Fruit fly (Drosophila melanogaster): ENCODE results near the gene fon.
A peak's percentile ranks its signal among the peaks of the same experiment; 100 is the strongest.

fon gene

dm6 chr2L:19434260-19434659 lies 48.3 kb upstream of the fon start (continued):
- TF ChIP-seq pho (GFP tag; optimal IDR thresholded peaks at IDR 0.05) (no peak), CG7357 (GFP tag; IDR thresholded peaks at IDR 0.05) (no peak), CG1647 (GFP tag; optimal IDR thresholded peaks at IDR 0.05) (no peak), Doc2 (GFP tag; IDR thresholded peaks at IDR 0.05) (no peak), Taf1 (GFP tag; IDR thresholded peaks at IDR 0.05) (no peak), CG12071 (GFP tag; optimal IDR thresholded peaks at IDR 0.05) (peak; percentile 73), slou (GFP tag; optimal IDR thresholded peaks at IDR 0.05) (no peak), Neu2 (GFP tag; optimal IDR thresholded peaks at IDR 0.05; ENCODE audit: borderline replicate concordance) (no peak), zen (tag; optimal IDR thresholded peaks at IDR 0.05) (peak; percentile 1), ac (GFP tag; optimal IDR thresholded peaks at IDR 0.05) (peak; percentile 83), CG18011 (GFP tag; optimal IDR thresholded peaks at IDR 0.05) (no peak), CG7271 (tag; optimal IDR thresholded peaks at IDR 0.05) (no peak), nom (GFP tag; optimal IDR thresholded peaks at IDR 0.05) (no peak), CG11085 (GFP tag; IDR thresholded peaks at IDR 0.05) (no peak), fd102C (GFP tag; optimal IDR thresholded peaks at IDR 0.05) (peak; percentile 79), Ssrp (tag; optimal IDR thresholded peaks at IDR 0.05) (no peak), schlank (tag; optimal IDR thresholded peaks at IDR 0.05) (no peak), Hand (GFP tag; optimal IDR thresholded peaks at IDR 0.05) (no peak), lov (optimal IDR thresholded peaks at IDR 0.05) (no peak), lov (GFP tag; IDR thresholded peaks at IDR 0.05) (no peak), CG13894 (tag; optimal IDR thresholded peaks at IDR 0.05) (no peak), CHES-1-like (GFP tag; optimal IDR thresholded peaks at IDR 0.05) (no peak), H15 (GFP tag; IDR thresholded peaks at IDR 0.05) (no peak), D (optimal IDR thresholded peaks at IDR 0.05) (no peak), D (GFP tag; optimal IDR thresholded peaks at IDR 0.05) (peak; percentile 64), scrt (GFP tag; optimal IDR thresholded peaks at IDR 0.05) (peak; percentile 43), CG5180 (GFP tag; optimal IDR thresholded peaks at IDR 0.05) (peak; percentile 24), ara (GFP tag; IDR thresholded peaks at IDR 0.05) (peak; percentile 65; the same call in 1 of the 2 replicates), bsh (GFP tag; optimal IDR thresholded peaks at IDR 0.05) (peak in 1 of 2 experiments; percentile 61), Spps (tag; optimal IDR thresholded peaks at IDR 0.05) (peak; percentile 70), z (GFP tag; IDR thresholded peaks at IDR 0.05) (no peak), CG7745 (tag; optimal IDR thresholded peaks at IDR 0.05) (peak; percentile 58), Asciz (GFP tag; optimal IDR thresholded peaks at IDR 0.05) (peak; percentile 88), vnd (GFP tag; IDR thresholded peaks at IDR 0.05; ENCODE audit: partially characterized antibody) (no peak), CG13296 (GFP tag; optimal IDR thresholded peaks at IDR 0.05) (peak; percentile 78), Six4 (GFP tag; optimal IDR thresholded peaks at IDR 0.05) (no peak), Vsx1 (GFP tag; optimal IDR thresholded peaks at IDR 0.05) (peak; percentile 87), CG15601 (tag; optimal IDR thresholded peaks at IDR 0.05) (peak; percentile 66), Ets65A (GFP tag) (no peak), mam (GFP tag; optimal IDR thresholded peaks at IDR 0.05) (no peak), klu (GFP tag; IDR thresholded peaks at IDR 0.05) (no peak), ap (GFP tag; IDR thresholded peaks at IDR 0.05) (no peak), Max (GFP tag; optimal IDR thresholded peaks at IDR 0.05) (peak; percentile 20), Usf (GFP tag; optimal IDR thresholded peaks at IDR 0.05) (no peak), phol (tag; optimal IDR thresholded peaks at IDR 0.05) (no peak), nerfin-2 (GFP tag; IDR thresholded peaks at IDR 0.05; ENCODE audit: partially characterized antibody) (no peak), Hey (tag; optimal IDR thresholded peaks at IDR 0.05) (no peak), inv (GFP tag; IDR thresholded peaks at IDR 0.05; ENCODE audit: partially characterized antibody) (no peak), prd (optimal IDR thresholded peaks at IDR 0.05) (no peak), prd (GFP tag; IDR thresholded peaks at IDR 0.05) (no peak), Ada2b (GFP tag; IDR thresholded peaks at IDR 0.05) (no peak), bigmax (GFP tag; optimal IDR thresholded peaks at IDR 0.05) (no peak)
